Fruit fly (Drosophila melanogaster) ovary, adult (tissue): ENCODE measurements around the gene CG33521.

Experiments
- CG17801 ChIP-seq: fragments of 200-800 bp; optimal IDR thresholded peaks from 2 replicates; lab custom pipeline; 2019; ENCODE audit warnings: missing biosample characterization, mild to moderate bottlenecking, missing genetic modification characterization, moderate library complexity; ENCODE audit not compliant: partially characterized antibody

The CG33521 gene

dm6 chr4:1230564-1230964, 45.0 kb downstream of the CG33521 start, which contains the start of the genes Dyrk3 and Cadps:
Dyrk3 (minus strand) TSS chr4:1230713.
Cadps (plus strand) TSS chr4:1230837.
- no peak for TF ChIP-seq CG17801 (GFP tag; lab: Kevin White, UChicago)

DNA sequence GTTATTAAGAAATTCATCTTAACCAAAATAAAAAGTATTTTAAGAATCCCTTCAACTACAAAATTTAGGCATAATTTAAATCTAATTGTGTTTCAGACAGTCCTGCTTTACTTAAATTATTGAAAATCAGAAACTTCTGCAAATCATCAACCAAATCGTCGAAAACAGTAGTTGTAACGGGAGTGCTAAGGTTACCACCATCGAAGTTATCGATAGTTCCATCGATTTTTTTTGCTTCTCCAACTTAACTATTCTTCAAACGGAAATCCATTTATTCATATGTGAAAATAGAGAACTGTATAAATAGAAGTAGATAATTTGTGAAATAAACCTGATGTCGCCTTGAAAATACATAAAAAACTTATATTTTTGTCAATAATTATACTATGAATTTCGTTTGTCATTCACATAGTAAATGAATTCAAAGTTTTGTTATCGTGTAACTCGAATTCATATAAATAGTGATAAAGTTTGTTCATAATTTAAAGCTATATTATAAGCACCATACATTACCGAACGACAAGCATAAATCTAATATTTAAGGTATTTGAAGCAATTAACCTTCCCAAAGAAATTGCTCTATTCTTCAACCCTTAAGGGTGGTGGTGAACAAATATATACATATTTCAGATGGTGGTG, 46.2 kb downstream of the CG33521 start:
- TF ChIP-seq CG17801 (GFP tag; lab: Kevin White, UChicago): no peak

DNA sequence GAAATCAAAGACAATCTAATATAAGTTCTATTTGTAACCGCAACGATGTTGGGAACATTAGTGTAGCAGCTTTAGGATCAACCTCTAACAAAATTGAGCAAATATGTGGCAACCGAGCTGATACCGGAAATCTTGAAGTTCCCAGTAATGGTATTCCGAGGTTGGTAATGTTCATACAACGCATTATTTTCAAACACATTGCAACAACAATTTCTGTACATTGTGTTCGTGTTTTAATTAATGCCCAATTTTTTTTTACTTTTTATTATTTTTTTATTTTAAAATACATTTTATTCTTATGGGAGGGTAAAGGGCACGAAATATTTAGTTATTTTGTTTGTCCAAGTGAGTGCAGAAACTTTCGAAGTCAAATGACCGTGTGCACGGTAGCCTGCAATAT, 47.8 kb downstream of the CG33521 start:
- no peak for TF ChIP-seq CG17801 (GFP tag; lab: Kevin White, UChicago)

DNA sequence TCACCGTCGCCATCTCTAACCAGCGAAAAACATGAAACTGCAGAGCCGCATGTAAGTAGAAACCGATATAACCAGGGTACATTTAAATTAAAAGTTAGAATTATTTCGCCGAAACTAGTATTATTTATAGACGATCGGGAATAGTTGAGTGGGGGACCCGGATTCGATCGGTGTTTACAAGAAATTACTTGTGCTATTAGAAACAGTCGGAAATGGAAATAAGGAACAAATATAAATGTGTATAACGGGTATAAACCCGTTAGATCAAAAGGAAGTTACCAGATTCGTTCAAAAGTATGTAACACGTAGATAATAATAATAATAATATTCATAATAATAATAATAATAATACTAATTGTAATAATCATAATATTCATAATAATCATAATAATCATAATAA, 49.2 kb downstream of the CG33521 start:
- no peak for TF ChIP-seq CG17801 (GFP tag; lab: Kevin White, UChicago)

- TF ChIP-seq CG17801 (GFP tag; lab: Kevin White, UChicago): no peak
These were observed 52.7 kb downstream of the CG33521 start for dm6 chr4:1238252-1238651.
